Worm (Caenorhabditis elegans) whole organism, late embryonic: ENCODE measurements around the gene jmjd-3.1.

Experiments
- C38D4.7 ChIP-seq: fragments of 200-800 bp; sonication (Bioruptor generic); optimal IDR thresholded peaks from 2 replicates; lab custom pipeline; 2018; ENCODE audit warnings: mild to moderate bottlenecking, missing genetic modification characterization, moderate library complexity, missing compliant biosample characterization
- F13H6.1 ChIP-seq: sonication (generic microtip); optimal IDR thresholded peaks from 2 replicates; lab custom pipeline; 2016; ENCODE audit warnings: missing genetic modification characterization, missing compliant biosample characterization
- K09A11.1 ChIP-seq: sonication (generic microtip); optimal IDR thresholded peaks from 2 replicates; lab custom pipeline; 2017; ENCODE audit warnings: antibody characterized with exemption, mild to moderate bottlenecking, missing genetic modification characterization, missing compliant biosample characterization; ENCODE audit not compliant: insufficient read depth
- ceh-18 ChIP-seq: sonication (generic microtip); optimal IDR thresholded peaks from 2 replicates; lab custom pipeline; 2016; ENCODE audit warnings: missing genetic modification characterization, missing compliant biosample characterization
- ceh-19 ChIP-seq: fragments of 200-800 bp; sonication (Bioruptor generic); optimal IDR thresholded peaks from 2 replicates; lab custom pipeline; 2018; ENCODE audit warnings: mild to moderate bottlenecking, missing genetic modification characterization, missing compliant biosample characterization
- ceh-2 ChIP-seq: sonication (generic microtip); optimal IDR thresholded peaks from 2 replicates; lab custom pipeline; 2016; ENCODE audit warnings: missing genotype, missing genetic modification characterization, missing compliant biosample characterization
- ceh-22 ChIP-seq: sonication (generic microtip); optimal IDR thresholded peaks from 2 replicates; lab custom pipeline; 2017; ENCODE audit warnings: missing biosample characterization, missing genetic modification characterization
- ceh-30 ChIP-seq: fragments of 150-350 bp; optimal IDR thresholded peaks from 2 replicates; lab custom pipeline; 2014; ENCODE audit warnings: missing biosample characterization, missing genetic modification characterization
- ceh-31 ChIP-seq: sonication (generic microtip); optimal IDR thresholded peaks from 2 replicates; lab custom pipeline; 2016; ENCODE audit warnings: missing genetic modification characterization, missing compliant biosample characterization
- ceh-34 ChIP-seq: sonication (generic microtip); optimal IDR thresholded peaks from 2 replicates; lab custom pipeline; 2016; ENCODE audit warnings: mild to moderate bottlenecking, missing genetic modification characterization, missing compliant biosample characterization
- ceh-48 ChIP-seq: sonication (generic microtip); optimal IDR thresholded peaks from 2 replicates; lab custom pipeline; 2016; ENCODE audit warnings: missing genetic modification characterization, inconsistent platforms, missing compliant biosample characterization
- ceh-6 ChIP-seq: fragments of 200-800 bp; sonication (Bioruptor generic); optimal IDR thresholded peaks from 2 replicates; lab custom pipeline; 2018; ENCODE audit warnings: mild to moderate bottlenecking, missing genetic modification characterization, missing compliant biosample characterization
- che-1 ChIP-seq: sonication (generic microtip); optimal IDR thresholded peaks from 2 replicates; lab custom pipeline; 2016; ENCODE audit warnings: mild to moderate bottlenecking, missing genetic modification characterization, missing compliant biosample characterization
- dve-1 ChIP-seq: sonication (generic microtip); optimal IDR thresholded peaks from 2 replicates; lab custom pipeline; 2017; ENCODE audit warnings: antibody characterized with exemption, mild to moderate bottlenecking, missing genetic modification characterization, missing compliant biosample characterization
- eyg-1 ChIP-seq: sonication (generic microtip); optimal IDR thresholded peaks from 2 replicates; lab custom pipeline; 2016; ENCODE audit warnings: missing genotype, missing genetic modification characterization, missing compliant biosample characterization
- fax-1 ChIP-seq: sonication (generic microtip); optimal IDR thresholded peaks from 2 replicates; lab custom pipeline; 2016; ENCODE audit warnings: missing genotype, missing genetic modification characterization, missing compliant biosample characterization
- fkh-6 ChIP-seq: sonication (generic microtip); optimal IDR thresholded peaks from 2 replicates; lab custom pipeline; 2016; ENCODE audit warnings: missing genetic modification characterization, missing compliant biosample characterization
- gmeb-2 ChIP-seq: sonication (generic microtip); optimal IDR thresholded peaks from 2 replicates; lab custom pipeline; 2016; ENCODE audit warnings: missing genetic modification characterization, inconsistent platforms, missing compliant biosample characterization
- hlh-30 ChIP-seq: sonication (generic microtip); optimal IDR thresholded peaks from 2 replicates; lab custom pipeline; 2017; ENCODE audit warnings: antibody characterized with exemption, missing genetic modification characterization, missing compliant biosample characterization; ENCODE audit not compliant: insufficient read depth
- hlh-6 ChIP-seq: sonication (generic microtip); optimal IDR thresholded peaks from 2 replicates; lab custom pipeline; 2016; ENCODE audit warnings: missing genotype, missing genetic modification characterization, missing compliant biosample characterization
- mec-3 ChIP-seq: sonication (generic microtip); optimal IDR thresholded peaks from 2 replicates; lab custom pipeline; 2016; ENCODE audit warnings: borderline replicate concordance, missing genetic modification characterization, missing compliant biosample characterization
- nfya-1 ChIP-seq: sonication (generic microtip); optimal IDR thresholded peaks from 2 replicates; lab custom pipeline; 2017; ENCODE audit warnings: missing genetic modification characterization, mild to moderate bottlenecking, missing compliant biosample characterization, antibody characterized with exemption, moderate library complexity
- npax-4 ChIP-seq: sonication (generic microtip); optimal IDR thresholded peaks from 2 replicates; lab custom pipeline; 2016; ENCODE audit warnings: missing genetic modification characterization, missing compliant biosample characterization
- pax-1 ChIP-seq: fragments of 150-350 bp; optimal IDR thresholded peaks from 2 replicates; lab custom pipeline; 2014; ENCODE audit warnings: missing biosample characterization, missing genetic modification characterization
- pha-2 ChIP-seq: sonication (generic microtip); optimal IDR thresholded peaks from 2 replicates; lab custom pipeline; 2017; ENCODE audit warnings: mild to moderate bottlenecking, missing genetic modification characterization, missing compliant biosample characterization
- pha-4 ChIP-seq: fragments of 150-350 bp; optimal IDR thresholded peaks from 2 replicates; lab custom pipeline; 2018; ENCODE audit warnings: missing biosample characterization, missing genetic modification reagents, missing genetic modification characterization
- pqm-1 ChIP-seq: sonication (generic microtip); optimal IDR thresholded peaks from 2 replicates; lab custom pipeline; 2016; ENCODE audit warnings: missing genetic modification characterization, missing compliant biosample characterization
- pros-1 ChIP-seq: fragments of 150-350 bp; optimal IDR thresholded peaks from 2 replicates; lab custom pipeline; 2014; ENCODE audit warnings: missing biosample characterization, missing genetic modification reagents, missing genetic modification characterization
- rnt-1 ChIP-seq: sonication (generic microtip); optimal IDR thresholded peaks from 2 replicates; lab custom pipeline; 2016; ENCODE audit warnings: missing genetic modification characterization, missing compliant biosample characterization
- syd-9 ChIP-seq: sonication (generic microtip); optimal IDR thresholded peaks from 2 replicates; lab custom pipeline; 2016; ENCODE audit warnings: mild to moderate bottlenecking, missing genetic modification characterization, moderate library complexity, missing compliant biosample characterization
- tbx-2 ChIP-seq: sonication (generic microtip); optimal IDR thresholded peaks from 2 replicates; lab custom pipeline; 2016; ENCODE audit warnings: missing genetic modification characterization, missing compliant biosample characterization
- ttx-3 ChIP-seq: sonication (generic microtip); optimal IDR thresholded peaks from 2 replicates; lab custom pipeline; 2016; ENCODE audit warnings: missing genetic modification reagents, missing genetic modification characterization, missing compliant biosample characterization
- unc-3 ChIP-seq, 2 experiments: fragments of 200-800 bp in 1 of 2; sonication (Bioruptor generic) in 1 of 2; sonication (generic microtip) in 1 of 2; conservative IDR thresholded peaks in 1 of 2; optimal IDR thresholded peaks in 1 of 2; 2 replicates each; pipeline versions ENCODE4 v1.3.6 to Lab custom; 2016 to 2022; ENCODE audit warnings: missing compliant biosample characterization in 2 of 2, missing genetic modification characterization in 2 of 2, missing genetic modification reagents in 1 of 2
- unc-42 ChIP-seq: sonication (generic microtip); optimal IDR thresholded peaks from 2 replicates; lab custom pipeline; 2016; ENCODE audit warnings: missing genotype, missing genetic modification characterization, missing compliant biosample characterization
- unc-86 ChIP-seq: sonication (generic microtip); optimal IDR thresholded peaks from 2 replicates; lab custom pipeline; 2016; ENCODE audit warnings: missing genetic modification characterization, missing compliant biosample characterization
- zip-5 ChIP-seq: sonication (generic microtip); optimal IDR thresholded peaks from 2 replicates; lab custom pipeline; 2016; ENCODE audit warnings: missing genetic modification characterization, missing compliant biosample characterization

jmjd-3.1 gene

DNA sequence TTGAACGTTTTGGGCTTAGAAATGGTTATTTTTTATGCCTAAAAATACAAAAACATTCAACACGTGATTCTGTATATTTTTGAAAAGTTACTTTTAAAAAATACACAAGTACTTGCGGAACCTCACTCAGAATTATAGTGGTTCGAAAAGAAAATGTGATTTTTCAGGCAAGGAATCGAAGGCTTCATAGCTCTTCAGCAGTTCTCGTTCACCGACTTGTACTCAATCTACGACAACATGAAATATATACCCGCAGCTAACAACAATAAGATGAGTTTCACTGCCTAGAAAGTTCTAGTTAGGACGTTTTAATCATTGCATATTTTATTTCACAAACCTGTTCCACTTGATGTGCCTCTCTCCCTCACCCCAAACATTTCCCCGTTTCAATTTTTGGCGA lies 8.3 kb upstream of the jmjd-3.1 start:
- TF ChIP-seq tbx-2 (tag; lab: Kevin White, UChicago) (no peak), zip-5 (no peak), ceh-34 (tag; lab: Kevin White, UChicago) (no peak), che-1 (tag; lab: Kevin White, UChicago) (no peak), ttx-3 (tag; lab: Kevin White, UChicago) (no peak), eyg-1 (tag; lab: Kevin White, UChicago) (no peak), pha-4 (tag; lab: Kevin White, UChicago) (no peak), ceh-30 (tag; lab: Kevin White, UChicago) (no peak), pros-1 (tag; lab: Kevin White, UChicago) (no peak), gmeb-2 (tag; lab: Kevin White, UChicago) (no peak), hlh-6 (tag; lab: Kevin White, UChicago) (no peak), pha-2 (tag; lab: Kevin White, UChicago) (no peak), ceh-2 (tag; lab: Kevin White, UChicago) (no peak), ceh-19 (GFP tag; lab: Kevin White, UChicago) (no peak), fkh-6 (no peak), mec-3 (tag; lab: Kevin White, UChicago) (no peak)

DNA sequence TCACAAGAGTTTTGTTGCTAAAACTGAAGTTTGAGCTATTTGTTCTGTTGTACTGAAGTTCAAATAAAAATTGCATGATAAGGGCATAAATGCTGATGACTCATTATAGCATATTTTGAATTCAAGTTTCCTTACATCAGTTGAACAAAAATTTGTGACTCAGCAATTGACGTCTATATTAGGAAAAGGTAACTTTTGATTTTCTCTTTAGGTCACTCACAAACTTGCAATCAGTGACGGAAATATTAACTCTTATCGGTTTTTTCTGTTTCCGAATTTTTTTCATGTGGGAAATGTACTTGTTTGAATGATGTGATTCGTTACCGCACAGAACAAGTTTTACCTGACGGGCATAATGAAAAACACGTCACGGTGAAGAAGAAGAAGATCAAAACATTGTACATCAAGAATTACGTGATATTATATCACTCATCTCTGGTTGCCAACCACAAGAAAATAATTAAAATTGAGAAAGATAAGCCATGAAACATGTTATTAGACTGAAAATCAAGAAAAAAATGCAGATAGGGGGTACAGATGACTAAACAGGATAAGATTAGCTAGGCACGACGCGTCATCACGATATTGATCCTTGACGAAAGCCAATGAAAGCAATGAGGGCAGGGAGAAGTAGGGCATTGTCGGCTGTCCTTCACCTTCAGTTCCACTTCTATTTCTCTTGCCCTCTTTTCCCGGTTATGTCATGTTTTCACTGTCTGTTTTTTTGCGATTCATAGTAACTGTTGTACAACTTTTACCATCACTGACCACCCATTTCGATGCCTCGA lies 7.0 kb upstream of the jmjd-3.1 start:
- no peak for TF ChIP-seq pqm-1 (tag; lab: Kevin White, UChicago)
- no peak for TF ChIP-seq unc-3 (GFP tag; conservative IDR thresholded peaks at IDR 0.05; lab: Robert Waterston, UW)
- no peak for TF ChIP-seq unc-3 (tag; optimal IDR thresholded peaks at IDR 0.05; lab: Kevin White, UChicago)
- no peak for TF ChIP-seq pros-1 (tag; lab: Kevin White, UChicago)
- TF ChIP-seq fax-1, result no peak
- TF ChIP-seq nfya-1, result no peak
- no peak for TF ChIP-seq rnt-1 (tag; lab: Kevin White, UChicago)
- no peak for TF ChIP-seq dve-1 (tag; lab: Kevin White, UChicago)
- no peak for TF ChIP-seq npax-4 (tag; lab: Kevin White, UChicago)

DNA sequence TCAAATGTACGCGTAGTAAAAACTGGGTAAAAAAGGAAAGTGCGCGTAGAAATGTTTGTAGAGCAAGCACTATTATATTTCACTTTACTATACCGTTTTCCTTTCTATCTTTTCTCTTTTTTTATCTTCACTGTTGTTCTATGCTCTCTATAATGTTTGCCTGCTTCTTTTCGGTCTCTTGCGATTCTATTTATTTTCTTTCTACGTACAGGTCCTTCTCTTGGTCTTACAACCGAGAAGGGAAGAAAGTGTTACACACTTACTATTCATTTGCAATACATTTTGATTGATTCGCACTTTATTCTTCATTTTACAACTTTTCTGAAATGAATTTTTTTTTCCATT lies 6.4 kb upstream of the jmjd-3.1 start:
- TF ChIP-seq syd-9, result no peak
- no peak for TF ChIP-seq unc-42 (tag; lab: Kevin White, UChicago)
- TF ChIP-seq dve-1 (tag; lab: Kevin White, UChicago), result peak; percentile 9
- TF ChIP-seq pax-1 (tag; lab: Kevin White, UChicago), result peak; percentile 37
- TF ChIP-seq fax-1, result no peak
- no peak for TF ChIP-seq ceh-22 (tag; lab: Kevin White, UChicago)
- no peak for TF ChIP-seq zip-5
- TF ChIP-seq ceh-48, result no peak
- no peak for TF ChIP-seq C38D4.7 (GFP tag; lab: Kevin White, UChicago)

DNA sequence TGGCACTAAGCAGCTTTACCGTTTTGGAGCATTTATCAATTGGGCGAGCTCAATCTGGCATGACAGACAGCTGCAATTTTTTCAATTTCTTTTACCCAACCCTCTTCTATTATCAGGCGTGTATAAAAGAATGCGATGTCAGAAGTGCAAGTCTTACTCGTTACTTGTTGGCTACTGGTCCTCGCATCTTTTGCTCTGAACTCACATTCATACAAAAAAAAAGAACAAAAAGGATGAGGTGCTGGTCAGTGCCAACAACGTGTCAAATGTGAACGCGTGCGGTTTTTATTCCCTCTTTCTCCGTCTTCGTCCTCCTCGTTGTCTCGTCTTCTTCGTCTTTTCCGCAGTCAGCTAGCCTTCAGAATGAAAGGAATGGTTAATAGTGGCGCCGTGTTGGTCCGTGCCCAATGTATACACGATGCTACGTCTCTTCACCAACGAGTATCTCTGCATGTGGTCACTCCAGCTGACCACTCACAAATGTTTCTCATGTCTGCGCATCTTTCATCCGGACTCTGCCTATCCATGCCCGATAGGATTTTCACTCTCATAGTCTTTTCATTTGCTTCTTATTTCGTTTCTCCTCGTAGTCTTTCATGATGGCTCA lies 4.9 kb upstream of the jmjd-3.1 start:
- TF ChIP-seq ceh-18 (tag; lab: Kevin White, UChicago) (peak; percentile 2), ceh-31 (tag; lab: Kevin White, UChicago) (peak; percentile 71), hlh-30 (tag; lab: Kevin White, UChicago) (peak; percentile 12), K09A11.1 (tag; lab: Kevin White, UChicago) (no peak), ceh-19 (GFP tag; lab: Kevin White, UChicago) (peak; percentile 39), tbx-2 (tag; lab: Kevin White, UChicago) (peak; percentile 32), rnt-1 (tag; lab: Kevin White, UChicago) (peak; percentile 32), unc-86 (tag; lab: Kevin White, UChicago) (no peak), dve-1 (tag; lab: Kevin White, UChicago) (no peak), ceh-34 (tag; lab: Kevin White, UChicago) (peak; percentile 45), F13H6.1 (tag; lab: Kevin White, UChicago) (peak; percentile 86), syd-9 (no peak), gmeb-2 (tag; lab: Kevin White, UChicago) (no peak), nfya-1 (peak; percentile 86), ceh-6 (GFP tag; lab: Kevin White, UChicago) (no peak), hlh-6 (tag; lab: Kevin White, UChicago) (peak; percentile 47)
